Fruit fly (Drosophila melanogaster) whole organism, prepupa: Measurements from ENCODE around the gene CG43116.

Experiments used
- CG11902 ChIP-seq: fragments of 200-800 bp; sonication (Bioruptor generic); optimal IDR thresholded peaks from 3 replicates; lab custom pipeline; 2016; ENCODE audit warnings: missing biosample characterization, missing genetic modification characterization
- CG15336 ChIP-seq: fragments of 200-800 bp; sonication (Bioruptor generic); IDR thresholded peaks from 2 replicates; pipeline ENCODE4 v1.3.6; 2022; ENCODE audit warnings: missing biosample characterization, missing genetic modification characterization
- CG8319 ChIP-seq: fragments of 200-800 bp; sonication (Bioruptor generic); optimal IDR thresholded peaks from 3 replicates; lab custom pipeline; 2016; ENCODE audit warnings: missing biosample characterization, missing genetic modification characterization
- Eip93F ChIP-seq: fragments of 200-800 bp; sonication (Bioruptor generic); optimal IDR thresholded peaks from 2 replicates; lab custom pipeline; 2016; ENCODE audit warnings: missing biosample characterization, mild to moderate bottlenecking, missing genetic modification characterization
- OdsH ChIP-seq: fragments of 200-800 bp; sonication (Bioruptor generic); optimal IDR thresholded peaks from 3 replicates; lab custom pipeline; 2016; ENCODE audit warnings: missing biosample characterization, missing genetic modification characterization
- Smox ChIP-seq: fragments of 200-800 bp; sonication (Bioruptor generic); optimal IDR thresholded peaks from 3 replicates; lab custom pipeline; 2016; ENCODE audit warnings: missing biosample characterization, missing genetic modification characterization
- Sox14 ChIP-seq: fragments of 200-800 bp; sonication (Bioruptor generic); optimal IDR thresholded peaks from 3 replicates; lab custom pipeline; 2016; ENCODE audit warnings: missing biosample characterization, missing genetic modification characterization
- Sox15 ChIP-seq: fragments of 200-800 bp; sonication (Bioruptor generic); optimal IDR thresholded peaks from 3 replicates; lab custom pipeline; 2016; ENCODE audit warnings: missing biosample characterization, missing genetic modification characterization
- achi ChIP-seq: fragments of 200-800 bp; sonication (Bioruptor generic); optimal IDR thresholded peaks from 3 replicates; lab custom pipeline; 2016; ENCODE audit warnings: missing biosample characterization, missing genetic modification characterization
- dac ChIP-seq: fragments of 200-800 bp; sonication (Bioruptor generic); optimal IDR thresholded peaks from 2 replicates; lab custom pipeline; 2017; ENCODE audit warnings: missing biosample characterization, mild to moderate bottlenecking, missing genetic modification characterization
- fd59A ChIP-seq: fragments of 200-800 bp; sonication (Bioruptor generic); optimal IDR thresholded peaks from 2 replicates; lab custom pipeline; 2017; ENCODE audit warnings: missing biosample characterization, mild to moderate bottlenecking, missing genetic modification characterization, missing genetic modification reagents
- fkh ChIP-seq: fragments of 200-800 bp; sonication (Bioruptor generic); optimal IDR thresholded peaks from 3 replicates; lab custom pipeline; 2017; ENCODE audit warnings: missing biosample characterization, mild to moderate bottlenecking, missing genetic modification characterization, moderate library complexity
- svp ChIP-seq: fragments of 200-800 bp; sonication (Bioruptor generic); peaks from one replicate; lab custom pipeline; 2016; ENCODE audit warnings: missing biosample characterization, missing genetic modification characterization

DNA sequence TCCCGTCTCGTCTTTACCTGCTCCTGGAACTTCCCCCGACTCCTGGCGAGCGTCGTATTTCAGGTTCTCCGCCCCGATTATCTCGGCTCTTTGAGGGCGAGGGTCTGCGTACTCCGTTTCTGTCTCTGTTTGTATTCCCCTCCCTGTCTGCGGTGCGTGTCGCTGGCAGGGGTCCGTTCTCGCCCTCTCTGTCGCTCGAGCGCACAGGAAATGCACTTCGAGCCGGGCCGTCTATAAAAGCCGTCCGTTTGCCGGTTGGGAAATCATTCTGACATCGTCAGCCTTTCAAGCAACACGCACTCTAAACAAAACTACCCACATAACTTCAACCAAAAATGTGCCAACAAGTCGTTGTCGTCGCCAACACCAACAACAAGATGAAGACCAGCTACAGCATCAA is 13.8 kb upstream of the CG43116 start:
- TF ChIP-seq CG8319 (GFP tag; lab: Kevin White, UChicago), result no peak
- TF ChIP-seq CG15336, result no peak
- TF ChIP-seq fd59A, result no peak
- TF ChIP-seq fkh, result peak; percentile 37
- no peak for TF ChIP-seq Eip93F (GFP tag; lab: Kevin White, UChicago)
- TF ChIP-seq OdsH (GFP tag; lab: Kevin White, UChicago), result no peak
- no peak for TF ChIP-seq Smox
- TF ChIP-seq Sox15, result no peak
- TF ChIP-seq achi (GFP tag; lab: Kevin White, UChicago), result no peak
- no peak for TF ChIP-seq CG11902
- TF ChIP-seq Sox14 (GFP tag; lab: Kevin White, UChicago), result no peak
- peak; percentile 44 for TF ChIP-seq svp
- no peak for TF ChIP-seq dac
